Worm (Caenorhabditis elegans) whole organism, late embryonic: ENCODE results near the gene F35E8.7.

ENCODE experiments used
- ceh-30 ChIP-seq: fragments of 150-350 bp; optimal IDR thresholded peaks from 2 replicates; lab custom pipeline; 2014; ENCODE audit warnings: missing biosample characterization, missing genetic modification characterization
- eyg-1 ChIP-seq: sonication (generic microtip); optimal IDR thresholded peaks from 2 replicates; lab custom pipeline; 2016; ENCODE audit warnings: missing genotype, missing genetic modification characterization, missing compliant biosample characterization

DNA sequence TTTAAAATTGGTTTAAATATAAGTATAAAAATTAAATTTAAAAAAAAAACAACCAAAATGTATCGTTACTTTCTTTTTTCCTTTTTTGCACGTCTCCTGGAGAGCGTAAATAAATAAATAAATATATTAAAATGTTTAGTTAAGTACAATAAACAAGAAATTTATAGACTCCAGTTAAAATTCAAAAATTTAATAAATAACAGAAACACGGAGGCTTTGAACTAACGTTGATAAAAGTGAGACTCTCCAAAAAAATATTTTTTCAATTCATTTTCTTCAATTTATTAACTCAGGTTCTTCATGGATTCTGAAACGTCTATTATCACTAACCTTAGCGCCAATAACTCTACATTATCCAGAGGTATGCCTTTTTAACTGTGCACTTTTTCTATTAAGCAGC, 22.1 kb upstream of the F35E8.7 start, which contains the start of gene T06C12.12:
- no peak for TF ChIP-seq ceh-30 (tag; lab: Kevin White, UChicago)
- TF ChIP-seq eyg-1 = no peak
